Fruit fly (Drosophila melanogaster) whole organism, pupa: ENCODE results near the gene CG42354.

ENCODE experiments used
- CG10348 ChIP-seq: fragments of 200-800 bp; sonication (Bioruptor generic); IDR thresholded peaks from 2 replicates; pipeline ENCODE4 v1.3.6; 2022; ENCODE audit warnings: missing biosample characterization, missing genetic modification characterization
- CG12605 ChIP-seq: fragments of 200-800 bp; sonication (Bioruptor generic); IDR thresholded peaks from 2 replicates; pipeline ENCODE4 v1.3.6; 2022; ENCODE audit warnings: missing biosample characterization, missing genetic modification characterization
- CG13204 ChIP-seq: fragments of 200-800 bp; sonication (Bioruptor generic); optimal IDR thresholded peaks from 2 replicates; lab custom pipeline; 2018; ENCODE audit warnings: missing biosample characterization, mild to moderate bottlenecking, missing genetic modification characterization, moderate library complexity
- CG14655 ChIP-seq: fragments of 200-800 bp; sonication (Bioruptor generic); optimal IDR thresholded peaks from 3 replicates; lab custom pipeline; 2017; ENCODE audit warnings: mild to moderate bottlenecking, missing biosample characterization, missing genetic modification reagents, missing genetic modification characterization
- CG15710 ChIP-seq: fragments of 200-800 bp; sonication (Bioruptor generic); optimal IDR thresholded peaks from 2 replicates; lab custom pipeline; 2018; ENCODE audit warnings: missing biosample characterization, mild to moderate bottlenecking, missing genetic modification characterization, moderate library complexity
- CG17806 ChIP-seq: fragments of 200-800 bp; sonication (Bioruptor generic); optimal IDR thresholded peaks from 2 replicates; lab custom pipeline; 2018; ENCODE audit warnings: missing biosample characterization, mild to moderate bottlenecking, missing genetic modification characterization, moderate library complexity
- CG32121 ChIP-seq: fragments of 200-800 bp; sonication (Bioruptor generic); IDR thresholded peaks from 2 replicates; pipeline ENCODE4 v1.3.6; 2022; ENCODE audit warnings: missing biosample characterization, missing genetic modification characterization
- CG34367 ChIP-seq: fragments of 200-800 bp; sonication (Bioruptor generic); optimal IDR thresholded peaks from 2 replicates; lab custom pipeline; 2018; ENCODE audit warnings: missing biosample characterization, mild to moderate bottlenecking, missing genetic modification characterization
- CG4496 ChIP-seq: fragments of 200-800 bp; sonication (Bioruptor generic); IDR thresholded peaks from 3 replicates; pipeline ENCODE4 v1.3.6; 2022; ENCODE audit warnings: missing biosample characterization, missing genetic modification characterization
- CG8159 ChIP-seq: fragments of 200-800 bp; sonication (Bioruptor generic); optimal IDR thresholded peaks from 3 replicates; lab custom pipeline; 2018; ENCODE audit warnings: missing biosample characterization, mild to moderate bottlenecking, missing genetic modification characterization, moderate library complexity
- CG8301 ChIP-seq: fragments of 200-800 bp; sonication (Bioruptor generic); optimal IDR thresholded peaks from 2 replicates; lab custom pipeline; 2018; ENCODE audit warnings: missing biosample characterization, mild to moderate bottlenecking, missing genetic modification characterization
- CG9948 ChIP-seq: fragments of 200-800 bp; sonication (Bioruptor generic); optimal IDR thresholded peaks from 2 replicates; lab custom pipeline; 2018; ENCODE audit warnings: missing biosample characterization, mild to moderate bottlenecking, missing genetic modification characterization, moderate library complexity
- D1 ChIP-seq: fragments of 200-800 bp; sonication (Bioruptor generic); optimal IDR thresholded peaks from 2 replicates; lab custom pipeline; 2018; ENCODE audit warnings: missing biosample characterization, mild to moderate bottlenecking, missing genetic modification characterization, moderate library complexity
- EcR ChIP-seq: fragments of 200-800 bp; sonication (Bioruptor generic); optimal IDR thresholded peaks from 3 replicates; lab custom pipeline; 2019; ENCODE audit warnings: missing biosample characterization, missing genetic modification characterization, mild to moderate bottlenecking, moderate library complexity, missing genetic modification reagents
- Ets98B ChIP-seq: fragments of 200-800 bp; sonication (Bioruptor generic); IDR thresholded peaks from 2 replicates; pipeline ENCODE4 v1.3.6; 2022; ENCODE audit warnings: missing biosample characterization, missing genetic modification characterization
- Pif1A ChIP-seq: fragments of 200-800 bp; sonication (Bioruptor generic); optimal IDR thresholded peaks from 3 replicates; lab custom pipeline; 2016; ENCODE audit warnings: missing biosample characterization, missing genetic modification characterization
- Pif1B ChIP-seq: fragments of 200-800 bp; sonication (Bioruptor generic); optimal IDR thresholded peaks from 3 replicates; lab custom pipeline; 2016; ENCODE audit warnings: missing biosample characterization, missing genetic modification characterization
- Snoo ChIP-seq: fragments of 200-800 bp; sonication (Bioruptor generic); optimal IDR thresholded peaks from 3 replicates; lab custom pipeline; 2017; ENCODE audit warnings: missing biosample characterization, mild to moderate bottlenecking, missing genetic modification characterization, inconsistent platforms
- fd96Ca ChIP-seq: fragments of 200-800 bp; sonication (Bioruptor generic); IDR thresholded peaks from 3 replicates; pipeline ENCODE4 v1.3.6; 2022; ENCODE audit warnings: missing biosample characterization, missing genetic modification characterization
- gl ChIP-seq: fragments of 200-800 bp; sonication (Bioruptor generic); optimal IDR thresholded peaks from 2 replicates; lab custom pipeline; 2018; ENCODE audit warnings: missing biosample characterization, mild to moderate bottlenecking, missing genetic modification characterization
- rn ChIP-seq: fragments of 200-800 bp; sonication (Bioruptor generic); IDR thresholded peaks from 2 replicates; pipeline ENCODE4 v1.3.6; 2022; ENCODE audit warnings: missing biosample characterization, missing genetic modification characterization

Gene CG42354

dm6 chrX:16105715-16106114 lies 969 bp upstream of the CG42354 start:
- 0 out of 3 replicates have a peak, but pooled peaks have one; percentile 32 for TF ChIP-seq CG4496 (GFP tag; lab: Robert Waterston, UW)
- TF ChIP-seq CG8301 (tag; lab: Kevin White, UChicago), result no peak

- TF ChIP-seq EcR (GFP tag; lab: Kevin White, UChicago) (peak; percentile 23), CG14655 (no peak), CG12605 (GFP tag; lab: Robert Waterston, UW) (no peak), Pif1A (GFP tag; lab: Kevin White, UChicago) (no peak), CG8159 (no peak), gl (no peak)
Observed at dm6 chrX:16104056-16104737, 549 bp downstream of the CG42354 start.

- TF ChIP-seq Ets98B (0 out of 2 replicates have a peak, but pooled peaks have one; percentile 17), fd96Ca (GFP tag; lab: Robert Waterston, UW) (0 out of 3 replicates have a peak, but pooled peaks have one; percentile 15), gl (no peak), CG12605 (GFP tag; lab: Robert Waterston, UW) (0 out of 2 replicates have a peak, but pooled peaks have one; percentile 24), CG34367 (tag; lab: Kevin White, UChicago) (no peak), rn (GFP tag; lab: Robert Waterston, UW) (0 out of 2 replicates have a peak, but pooled peaks have one; percentile 5), CG14655 (no peak), Snoo (peak; percentile 50), CG8301 (tag; lab: Kevin White, UChicago) (no peak), Pif1A (GFP tag; lab: Kevin White, UChicago) (peak; percentile 54), CG4496 (GFP tag; lab: Robert Waterston, UW) (no peak; the same call in 2 of the 3 replicates), Pif1B (GFP tag; lab: Kevin White, UChicago) (peak; percentile 19)
- TF ChIP-seq, all 21 proteins: peak for 7
Observed at dm6 chrX:16103482-16103881, 1.3 kb downstream of the CG42354 start.

dm6 chrX:16102338-16103218 lies 2.2 kb downstream of the CG42354 start:
- TF ChIP-seq CG8159, result peak; percentile 8
- peak; percentile 68 for TF ChIP-seq Snoo
- peak; percentile 12; the same call in 1 of the 3 replicates for TF ChIP-seq CG4496 (GFP tag; lab: Robert Waterston, UW)
- TF ChIP-seq CG12605 (GFP tag; lab: Robert Waterston, UW), result no peak
- peak; percentile 52 for TF ChIP-seq Pif1B (GFP tag; lab: Kevin White, UChicago)
- TF ChIP-seq Ets98B, result peak; percentile 14; the same call in 1 of the 2 replicates
- TF ChIP-seq CG17806 (tag; lab: Kevin White, UChicago), result no peak
- TF ChIP-seq Pif1A (GFP tag; lab: Kevin White, UChicago), result peak; percentile 30
- no peak for TF ChIP-seq EcR (GFP tag; lab: Kevin White, UChicago)

- no peak for TF ChIP-seq CG15710 (tag; lab: Kevin White, UChicago)
- TF ChIP-seq CG34367 (tag; lab: Kevin White, UChicago), result no peak
- no peak for TF ChIP-seq fd96Ca (GFP tag; lab: Robert Waterston, UW)
- no peak for TF ChIP-seq gl
- TF ChIP-seq CG4496 (GFP tag; lab: Robert Waterston, UW), result no peak
- no peak for TF ChIP-seq CG9948 (tag; lab: Kevin White, UChicago)
- TF ChIP-seq CG10348, result no peak
- TF ChIP-seq CG32121 (GFP tag; lab: Robert Waterston, UW), result no peak
- TF ChIP-seq CG8301 (tag; lab: Kevin White, UChicago), result no peak
- TF ChIP-seq CG8159, result no peak
- no peak for TF ChIP-seq CG14655
- TF ChIP-seq Pif1A (GFP tag; lab: Kevin White, UChicago), result no peak
- TF ChIP-seq rn (GFP tag; lab: Robert Waterston, UW), result no peak
- no peak for TF ChIP-seq D1 (tag; lab: Kevin White, UChicago)
- TF ChIP-seq CG13204, result no peak
- TF ChIP-seq Ets98B, result no peak
- no peak for TF ChIP-seq CG17806 (tag; lab: Kevin White, UChicago)
- no peak for TF ChIP-seq EcR (GFP tag; lab: Kevin White, UChicago)
- TF ChIP-seq Pif1B (GFP tag; lab: Kevin White, UChicago), result no peak
Observed at dm6 chrX:16100726-16101351, 3.9 kb downstream of the CG42354 start.

- TF ChIP-seq CG8159 (peak; percentile 9), EcR (GFP tag; lab: Kevin White, UChicago) (no peak)
Observed at dm6 chrX:16096488-16096887, 8.3 kb downstream of the CG42354 start.
